Fruit fly (Drosophila melanogaster) S2 (cell line): ENCODE data around the gene mil.

Experiments
- CG8478 ChIP-seq: fragments of >200 bp; optimal IDR thresholded peaks from 2 replicates; lab custom pipeline; 2018
- CTCF ChIP-seq, 2 experiments: fragments of >200 bp; optimal IDR thresholded peaks; 2 replicates each; lab custom pipeline; 2018

dm6 chr3R:27945398-27945797 is 33.2 kb downstream of the mil start:
- TF ChIP-seq CG8478 (lab: Kevin White, UChicago) = no peak
- TF ChIP-seq CTCF (optimal IDR thresholded peaks at IDR 0.05; lab: Kevin White, UChicago) = no peak
